Fruit fly (Drosophila melanogaster): Measurements from ENCODE around the gene CG1677.

DNA sequence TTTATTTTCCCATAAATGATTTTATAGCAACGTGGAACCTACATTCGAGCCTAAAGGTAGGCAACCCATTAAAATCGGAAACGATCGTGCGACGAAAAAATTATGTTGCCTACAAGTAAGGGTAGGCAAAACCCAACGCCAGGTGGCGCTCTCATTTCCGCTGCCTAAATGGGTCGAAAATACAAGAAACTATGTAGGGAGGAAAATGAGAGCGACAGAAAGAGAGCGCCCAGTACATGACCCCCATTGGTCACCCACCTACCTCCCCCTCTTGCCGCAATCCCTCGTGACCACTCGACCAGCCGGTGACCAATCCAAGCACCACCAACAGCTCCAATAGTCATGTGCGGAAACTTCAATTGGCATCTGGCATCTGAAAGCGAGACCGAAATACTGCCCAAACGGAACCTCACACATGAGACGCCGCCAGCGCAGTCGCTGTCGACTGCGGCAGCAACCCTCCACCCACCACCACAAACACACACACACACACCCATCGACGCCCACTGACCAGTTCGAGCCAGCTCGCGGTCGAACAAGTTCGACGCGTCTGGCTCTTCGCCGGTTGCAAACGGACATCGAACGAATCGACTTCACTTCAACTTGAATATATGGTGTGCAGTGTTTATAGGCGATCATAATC lies 163.5 kb downstream of the CG1677 start:
- peak; percentile 46 for TF ChIP-seq NC2α (GFP tag; optimal IDR thresholded peaks at IDR 0.05)
- peak; percentile 89 for TF ChIP-seq CG1233 (GFP tag; optimal IDR thresholded peaks at IDR 0.05)
- no peak for TF ChIP-seq usp (GFP tag; optimal IDR thresholded peaks at IDR 0.05)
- TF ChIP-seq Fer1 (GFP tag; optimal IDR thresholded peaks at IDR 0.05), result peak; percentile 74
- peak; percentile 59 for TF ChIP-seq psq (GFP tag; optimal IDR thresholded peaks at IDR 0.05)
- TF ChIP-seq CG12744 (GFP tag; optimal IDR thresholded peaks at IDR 0.05), result peak; percentile 77
- peak; percentile 40 to 67 for TF ChIP-seq Hr51 (GFP tag; optimal IDR thresholded peaks at IDR 0.05)
- peak; percentile 73 for TF ChIP-seq HLH3B (GFP tag; IDR thresholded peaks at IDR 0.05)
- TF ChIP-seq Aef1 (GFP tag; IDR thresholded peaks at IDR 0.05), result peak; percentile 54
- peak; percentile 93 for TF ChIP-seq Rfx (GFP tag; IDR thresholded peaks at IDR 0.05)
- peak; percentile 85 for TF ChIP-seq CG10431 (GFP tag; optimal IDR thresholded peaks at IDR 0.05)
- peak; percentile 93 for TF ChIP-seq CTCF (GFP tag; optimal IDR thresholded peaks at IDR 0.05)

All from whole organism, embryonic.